Worm (Caenorhabditis elegans): Measurements from ENCODE around the gene lurp-2.
A peak's percentile ranks its signal among the peaks of the same experiment; 100 is the strongest.

The lurp-2 gene

DNA sequence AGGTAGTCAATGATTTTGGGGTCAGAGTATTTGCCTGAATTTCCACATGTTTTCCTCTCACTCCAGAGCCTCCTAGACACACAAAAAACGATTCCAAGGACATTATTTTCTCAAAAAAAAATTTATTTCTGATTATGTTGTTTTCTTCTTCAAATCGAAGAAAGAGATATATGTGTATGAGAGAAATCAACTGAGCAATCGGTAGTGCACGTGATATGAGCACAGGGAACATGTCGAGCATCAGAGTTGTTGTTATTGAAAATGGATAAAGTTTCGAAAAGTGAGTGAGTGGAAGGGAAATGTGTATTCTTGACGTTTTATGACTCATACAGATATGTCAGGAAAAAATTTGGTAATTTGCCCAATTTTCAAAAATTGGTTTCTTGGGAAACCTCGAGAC, 18.6 kb downstream of the lurp-2 start:
- no peak for TF ChIP-seq lim-6 (tag; optimal IDR thresholded peaks at IDR 0.05)
- no peak for TF ChIP-seq odd-2 (tag; optimal IDR thresholded peaks at IDR 0.05)
- TF ChIP-seq ceh-45 (GFP tag; IDR thresholded peaks at IDR 0.05), result no peak
- TF ChIP-seq che-1 (tag; optimal IDR thresholded peaks at IDR 0.05), result no peak
- no peak for TF ChIP-seq lin-11 (tag; optimal IDR thresholded peaks at IDR 0.05)
- TF ChIP-seq hlh-8 (tag; optimal IDR thresholded peaks at IDR 0.05), result no peak
- no peak for TF ChIP-seq ceh-48 (tag; optimal IDR thresholded peaks at IDR 0.05)

DNA sequence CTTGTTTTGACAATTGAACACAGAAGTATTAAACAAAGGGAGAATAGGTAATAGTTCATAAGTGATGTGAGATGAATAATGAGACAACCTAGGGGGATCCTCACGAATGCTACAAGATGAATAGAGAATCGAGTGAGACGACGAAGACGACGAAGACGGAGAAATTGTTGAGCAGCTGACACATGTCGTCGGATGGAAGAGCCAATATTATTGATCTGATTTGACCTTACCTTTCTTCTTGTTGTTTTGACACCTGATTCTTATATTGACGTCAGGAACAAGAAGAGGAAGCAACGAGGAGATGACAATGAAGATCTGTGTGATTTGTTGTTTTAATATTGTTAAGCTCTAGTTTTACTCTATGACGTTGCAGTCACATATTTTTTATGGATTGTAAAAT, 20.0 kb downstream of the lurp-2 start, which contains the start of gene T10G3.1:
T10G3.1 (minus strand) TSS at position 213 of the 400 bp plus-strand sequence.
- TF ChIP-seq ceh-22 (tag; optimal IDR thresholded peaks at IDR 0.05) (no peak), unc-55 (GFP tag; optimal IDR thresholded peaks at IDR 0.05) (peak; percentile 76)

DNA sequence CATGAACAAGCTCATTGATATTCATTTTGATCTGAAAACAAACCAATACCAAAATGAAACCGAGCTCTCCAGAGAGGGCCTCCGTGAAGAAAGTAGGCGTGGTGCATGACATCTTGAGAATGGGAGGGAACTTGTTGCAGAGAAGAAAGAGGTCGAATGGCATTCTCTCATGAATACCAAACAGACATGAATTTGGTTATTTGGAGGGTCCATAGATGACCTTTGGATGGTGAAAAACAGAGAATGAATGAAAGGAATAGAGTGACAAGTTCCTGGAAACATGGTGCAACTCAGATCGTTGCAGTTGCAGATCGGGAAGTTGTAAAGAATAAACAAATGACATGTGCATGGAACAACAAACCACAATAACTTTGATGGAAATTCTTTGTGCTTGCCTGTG, 22.9 kb downstream of the lurp-2 start, which contains the start of gene T10G3.8:
T10G3.8 (minus strand) TSS at position 101 of the 400 bp plus-strand sequence.
- TF ChIP-seq ets-4 (tag; optimal IDR thresholded peaks at IDR 0.05) (no peak), ceh-24 (tag; optimal IDR thresholded peaks at IDR 0.05) (no peak), pax-1 (tag; optimal IDR thresholded peaks at IDR 0.05) (no peak), nfya-1 (tag; optimal IDR thresholded peaks at IDR 0.05) (no peak), sdc-2 (tag; optimal IDR thresholded peaks at IDR 0.05) (no peak), ceh-22 (tag; optimal IDR thresholded peaks at IDR 0.05) (no peak), ceh-6 (GFP tag; optimal IDR thresholded peaks at IDR 0.05) (no peak)

DNA sequence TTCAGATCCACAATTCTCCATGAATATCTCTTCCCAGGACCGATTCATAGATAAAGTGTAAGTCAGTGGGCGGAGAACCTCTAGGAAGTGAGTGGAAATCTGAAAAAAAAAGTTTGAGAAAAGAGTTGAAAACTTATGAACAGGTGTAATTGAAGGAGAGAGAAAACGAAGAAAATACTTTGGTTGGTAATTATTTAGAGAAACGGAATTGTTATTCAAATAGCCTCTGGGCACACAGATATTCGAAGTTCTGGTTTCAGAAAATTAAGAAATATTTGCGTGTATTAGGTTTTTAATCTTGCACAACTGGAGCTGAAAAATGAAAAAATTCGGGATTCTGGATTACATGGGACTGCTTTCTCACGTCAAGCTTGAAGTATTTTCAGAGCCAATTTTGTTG, 26.3 kb downstream of the lurp-2 start, which contains the start of gene T10G3.2:
T10G3.2 (minus strand) TSS at position 101 of the 400 bp plus-strand sequence.
- TF ChIP-seq C08G9.2 (tag; optimal IDR thresholded peaks at IDR 0.05) (no peak), ceh-48 (tag; optimal IDR thresholded peaks at IDR 0.05) (no peak), pat-9 (tag; optimal IDR thresholded peaks at IDR 0.05) (no peak), hlh-30 (tag; optimal IDR thresholded peaks at IDR 0.05; ENCODE audit: insufficient read depth) (no peak), tbx-2 (tag; optimal IDR thresholded peaks at IDR 0.05) (no peak), ceh-18 (tag; optimal IDR thresholded peaks at IDR 0.05) (no peak), ceh-34 (tag; optimal IDR thresholded peaks at IDR 0.05) (no peak), ceh-9 (tag; optimal IDR thresholded peaks at IDR 0.05) (no peak), dve-1 (tag; optimal IDR thresholded peaks at IDR 0.05) (no peak), unc-55 (GFP tag; optimal IDR thresholded peaks at IDR 0.05) (no peak), lim-6 (tag; optimal IDR thresholded peaks at IDR 0.05) (no peak), nfya-1 (tag; optimal IDR thresholded peaks at IDR 0.05) (no peak), ceh-19 (GFP tag; optimal IDR thresholded peaks at IDR 0.05) (no peak), unc-86 (tag; optimal IDR thresholded peaks at IDR 0.05) (no peak), nhr-11 (tag; optimal IDR thresholded peaks at IDR 0.05) (no peak), unc-42 (tag; optimal IDR thresholded peaks at IDR 0.05) (no peak), odd-2 (tag; optimal IDR thresholded peaks at IDR 0.05) (no peak), lin-11 (tag; optimal IDR thresholded peaks at IDR 0.05) (no peak), pha-4 (tag; optimal IDR thresholded peaks at IDR 0.05) (no peak), ceh-45 (GFP tag; IDR thresholded peaks at IDR 0.05) (no peak)

DNA sequence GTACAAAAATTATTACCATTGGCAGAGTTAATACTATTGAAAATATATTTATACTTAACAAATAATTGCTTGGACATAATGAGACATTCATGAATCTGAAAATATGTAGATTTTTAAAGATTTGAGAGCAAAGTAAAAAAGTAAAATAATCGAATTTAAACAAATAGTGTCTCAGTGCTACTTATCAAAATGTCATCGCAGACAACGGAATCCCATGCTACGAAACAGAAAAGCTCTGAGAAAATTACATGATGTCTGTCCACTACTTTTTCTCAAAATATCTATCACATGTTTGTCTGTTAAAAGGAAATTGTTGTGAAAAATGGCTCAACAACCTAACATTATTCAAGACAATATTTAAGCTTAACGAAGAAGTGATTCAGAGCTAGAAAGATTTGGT, 30.9 kb downstream of the lurp-2 start, which contains the start of gene T10G3.4:
T10G3.4 (minus strand) TSS at position 101 of the 400 bp plus-strand sequence.
- TF ChIP-seq ceh-19 (GFP tag; optimal IDR thresholded peaks at IDR 0.05) (no peak), ceh-22 (tag; optimal IDR thresholded peaks at IDR 0.05) (no peak), rnt-1 (tag; optimal IDR thresholded peaks at IDR 0.05) (no peak), sdc-2 (tag; optimal IDR thresholded peaks at IDR 0.05) (no peak), ceh-31 (tag; optimal IDR thresholded peaks at IDR 0.05) (no peak), pros-1 (tag; optimal IDR thresholded peaks at IDR 0.05) (no peak), odd-2 (tag; optimal IDR thresholded peaks at IDR 0.05) (no peak), C08G9.2 (tag; optimal IDR thresholded peaks at IDR 0.05) (no peak), elt-2 (tag; optimal IDR thresholded peaks at IDR 0.05) (no peak), dve-1 (tag; optimal IDR thresholded peaks at IDR 0.05) (no peak), ceh-9 (tag; optimal IDR thresholded peaks at IDR 0.05) (no peak), gmeb-2 (tag; optimal IDR thresholded peaks at IDR 0.05) (no peak), che-1 (tag; optimal IDR thresholded peaks at IDR 0.05) (no peak), lin-11 (tag; optimal IDR thresholded peaks at IDR 0.05) (no peak), lim-6 (tag; optimal IDR thresholded peaks at IDR 0.05) (no peak), K09A11.1 (tag; optimal IDR thresholded peaks at IDR 0.05; ENCODE audit: insufficient read depth) (no peak)

Measured in whole organism, late embryonic.